Worm (Caenorhabditis elegans): ENCODE measurements around the gene F59B10.4.

DNA sequence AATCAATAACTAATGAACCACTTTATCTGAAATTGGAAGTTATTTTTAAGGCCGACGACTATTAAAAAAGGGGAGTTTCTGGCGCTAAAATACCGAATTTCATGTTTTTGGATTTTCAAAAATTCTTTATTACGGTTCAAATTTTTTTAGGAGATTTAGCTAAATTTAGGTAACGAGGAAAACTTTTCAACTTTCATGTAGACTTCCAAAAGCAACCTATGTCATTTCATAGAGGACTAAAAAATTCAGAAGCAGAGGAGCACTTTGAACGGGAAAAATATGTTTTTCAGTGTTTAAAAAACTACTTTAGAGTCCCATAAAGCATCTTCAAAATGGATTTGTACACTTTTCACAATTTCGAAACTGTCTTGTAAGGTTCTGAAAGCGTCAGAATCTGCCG is 5.5 kb downstream of the F59B10.4 start:
- TF ChIP-seq T22C8.4 (GFP tag; IDR thresholded peaks at IDR 0.05) (no peak), med-1 (GFP tag; optimal IDR thresholded peaks at IDR 0.05; ENCODE audit: insufficient read depth) (no peak), ztf-23 (GFP tag; IDR thresholded peaks at IDR 0.05) (no peak), tab-1 (GFP tag; IDR thresholded peaks at IDR 0.05) (no peak), ref-1 (GFP tag; conservative IDR thresholded peaks at IDR 0.05) (no peak)
